Worm (Caenorhabditis elegans) whole organism, L1 larva: ENCODE results near the gene spds-1.

Experiments used
- ceh-63 ChIP-seq: fragments of 200-800 bp; sonication (Bioruptor generic); optimal IDR thresholded peaks from 2 replicates; lab custom pipeline; 2018; ENCODE audit warnings: mild to moderate bottlenecking, missing genetic modification characterization, missing compliant biosample characterization
- ceh-82 ChIP-seq, 3 experiments: fragments of 150-350 bp in 1 of 3; sonication (generic microtip) in 2 of 3; optimal IDR thresholded peaks; 2 replicates each; lab custom pipeline; 2014 to 2017; ENCODE audit warnings: missing biosample characterization in 3 of 3, missing genetic modification characterization in 3 of 3
- ceh-90 ChIP-seq: sonication (generic microtip); optimal IDR thresholded peaks from 2 replicates; lab custom pipeline; 2016; ENCODE audit warnings: missing genetic modification characterization, missing compliant biosample characterization
- fkh-4 ChIP-seq: sonication (generic microtip); optimal IDR thresholded peaks from 2 replicates; lab custom pipeline; 2016; ENCODE audit warnings: missing compliant biosample characterization, missing genetic modification characterization, borderline replicate concordance
- irx-1 ChIP-seq: sonication (generic microtip); optimal IDR thresholded peaks from 2 replicates; lab custom pipeline; 2016; ENCODE audit warnings: missing genetic modification characterization, missing compliant biosample characterization
- lin-39 ChIP-seq: fragments of 150-350 bp; optimal IDR thresholded peaks from 2 replicates; lab custom pipeline; 2014; ENCODE audit warnings: missing biosample characterization, missing genetic modification reagents, missing genetic modification characterization
- mdl-1 ChIP-seq, 2 experiments: fragments of 150-350 bp; optimal IDR thresholded peaks; 2 replicates each; lab custom pipeline; 2014 to 2017; ENCODE audit warnings: missing biosample characterization in 2 of 2, missing genetic modification characterization in 2 of 2, inconsistent platforms in 1 of 2
- nhr-28 ChIP-seq: fragments of 150-350 bp; optimal IDR thresholded peaks from 2 replicates; lab custom pipeline; 2014; ENCODE audit warnings: missing biosample characterization, missing genetic modification characterization
- nhr-84 ChIP-seq: sonication (generic microtip); optimal IDR thresholded peaks from 2 replicates; lab custom pipeline; 2017; ENCODE audit warnings: missing biosample characterization, missing genetic modification characterization
- nhr-85 ChIP-seq: sonication (generic microtip); peaks from one replicate; lab custom pipeline; 2016; ENCODE audit warnings: missing genetic modification characterization, inconsistent platforms, missing compliant biosample characterization
- skn-1 ChIP-seq: fragments of 150-350 bp; optimal IDR thresholded peaks from 2 replicates; lab custom pipeline; 2014; ENCODE audit warnings: missing biosample characterization, missing genetic modification characterization
- sox-4 ChIP-seq: sonication (generic microtip); optimal IDR thresholded peaks from 2 replicates; lab custom pipeline; 2016; ENCODE audit warnings: missing genetic modification characterization, missing compliant biosample characterization
- swsn-7 ChIP-seq: sonication (generic microtip); optimal IDR thresholded peaks from 2 replicates; lab custom pipeline; 2016; ENCODE audit warnings: missing genetic modification characterization, missing compliant biosample characterization
- unc-30 ChIP-seq: sonication (generic microtip); optimal IDR thresholded peaks from 2 replicates; lab custom pipeline; 2017; ENCODE audit warnings: missing biosample characterization, missing genetic modification characterization
- unc-62 ChIP-seq: fragments of 150-350 bp; optimal IDR thresholded peaks from 2 replicates; lab custom pipeline; 2014; ENCODE audit warnings: missing biosample characterization, missing genetic modification reagents, missing genetic modification characterization
- vab-15 ChIP-seq: sonication (generic microtip); optimal IDR thresholded peaks from 2 replicates; lab custom pipeline; 2017; ENCODE audit warnings: missing genotype, mild to moderate bottlenecking, missing genetic modification characterization, missing compliant biosample characterization
- zag-1 ChIP-seq: fragments of 150-350 bp; optimal IDR thresholded peaks from 2 replicates; lab custom pipeline; 2014; ENCODE audit warnings: missing biosample characterization, missing genetic modification characterization

spds-1 gene

DNA sequence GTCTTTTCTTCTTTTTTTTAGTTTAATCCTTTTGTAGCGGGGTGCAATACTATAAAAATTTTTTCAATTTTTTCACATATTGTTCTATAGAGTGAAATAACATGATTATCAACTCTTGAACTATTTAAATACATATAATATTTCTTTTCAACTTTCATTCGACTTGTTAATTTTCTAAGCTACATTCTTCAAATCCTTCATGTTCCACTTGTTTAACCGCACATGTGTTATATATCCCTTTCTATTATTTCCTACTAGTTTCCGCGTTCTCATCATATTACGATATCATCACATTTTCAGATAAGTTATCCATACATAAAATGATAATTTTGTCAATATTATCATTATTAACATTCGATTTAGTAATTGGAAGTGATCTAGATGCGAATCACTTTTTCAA lies 49.2 kb downstream of the spds-1 start, which contains the start of gene Y46G5A.29:
TSS of gene Y46G5A.29 (plus strand) at position 301 of the 400 bp plus-strand sequence.
- TF ChIP-seq irx-1 (tag; lab: Kevin White, UChicago) (no peak), lin-39 (tag; lab: Kevin White, UChicago) (no peak), ceh-90 (no peak), nhr-28 (no peak), nhr-85 (tag; lab: Kevin White, UChicago) (no peak), vab-15 (no peak), swsn-7 (tag; lab: Kevin White, UChicago) (no peak), unc-30 (tag; lab: Kevin White, UChicago) (no peak), skn-1 (no peak), mdl-1 (tag; optimal IDR thresholded peaks at IDR 0.05; lab: Kevin White, UChicago) (no peak), ceh-82 (tag; optimal IDR thresholded peaks at IDR 0.05; lab: Kevin White, UChicago) (no peak), fkh-4 (tag; lab: Kevin White, UChicago) (no peak), unc-62 (GFP tag; lab: Kevin White, UChicago) (no peak), sox-4 (tag; lab: Kevin White, UChicago) (no peak), nhr-84 (tag; lab: Kevin White, UChicago) (no peak), zag-1 (tag; lab: Kevin White, UChicago) (no peak), ceh-63 (GFP tag; lab: Kevin White, UChicago) (no peak)
